Fruit fly (Drosophila melanogaster): Measurements from ENCODE around the gene CG16888.
A peak's percentile ranks its signal among the peaks of the same experiment; 100 is the strongest.

DNA sequence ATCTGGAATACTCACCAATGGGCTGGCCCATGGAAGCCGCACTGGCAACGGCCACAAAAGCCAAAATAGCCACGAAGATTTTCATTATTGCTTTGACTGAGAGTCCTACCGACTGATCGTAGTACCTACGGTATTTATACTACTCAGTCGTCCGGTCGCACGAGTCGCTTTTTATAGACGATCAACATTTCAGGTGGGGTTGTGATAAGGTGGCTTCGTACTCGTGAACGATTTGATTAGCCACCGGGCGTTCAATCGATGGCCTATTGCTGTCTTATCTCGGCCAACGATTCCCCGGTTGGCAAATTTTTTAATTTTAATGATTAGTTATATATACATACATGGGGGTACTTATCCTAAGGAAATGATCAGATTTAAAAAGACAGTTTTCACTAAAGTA lies 32.1 kb upstream of the CG16888 start, which contains the start of gene CG8997:
- TF ChIP-seq CrebA (GFP tag; optimal IDR thresholded peaks at IDR 0.05; ENCODE audit: borderline replicate concordance) (peak; percentile 57), OdsH (GFP tag; optimal IDR thresholded peaks at IDR 0.05) (peak; percentile 15), dsf (GFP tag; optimal IDR thresholded peaks at IDR 0.05; ENCODE audit: borderline replicate concordance) (no peak), Dif (GFP tag; optimal IDR thresholded peaks at IDR 0.05; ENCODE audit: partially characterized antibody) (no peak), fru (GFP tag; optimal IDR thresholded peaks at IDR 0.05) (no peak), h (GFP tag; optimal IDR thresholded peaks at IDR 0.05) (peak; percentile 67), Myc (optimal IDR thresholded peaks at IDR 0.05) (no peak), CG9705 (GFP tag; optimal IDR thresholded peaks at IDR 0.05) (no peak), psq (GFP tag; optimal IDR thresholded peaks at IDR 0.05) (no peak), Dfd (GFP tag; optimal IDR thresholded peaks at IDR 0.05) (no peak), lola (GFP tag; optimal IDR thresholded peaks at IDR 0.05) (no peak), usp (GFP tag; optimal IDR thresholded peaks at IDR 0.05) (no peak), Mio (GFP tag; optimal IDR thresholded peaks at IDR 0.05) (no peak)

Measured in whole organism, wandering third instar larva.